Fruit fly (Drosophila melanogaster): Measurements from ENCODE around the gene xit.

xit gene

dm6 chrX:6804485-6805295, 16.1 kb upstream of the xit start (continued):
- TF ChIP-seq CG10274 (GFP tag; optimal IDR thresholded peaks at IDR 0.05) = peak; percentile 20
- TF ChIP-seq CG13287 (GFP tag; IDR thresholded peaks at IDR 0.05; ENCODE audit: partially characterized antibody) = no peak
- TF ChIP-seq Gsc (GFP tag; IDR thresholded peaks at IDR 0.05) = peak; percentile 67; the same call in 1 of the 2 replicates
- no peak for TF ChIP-seq CG12769 (tag; optimal IDR thresholded peaks at IDR 0.05)
- TF ChIP-seq trem (tag; optimal IDR thresholded peaks at IDR 0.05) = peak; percentile 59
- peak; percentile 88 for TF ChIP-seq lab (GFP tag; optimal IDR thresholded peaks at IDR 0.05)
- peak; percentile 82 for TF ChIP-seq CG8765 (GFP tag; IDR thresholded peaks at IDR 0.05)
- peak; percentile 68 for TF ChIP-seq ems (GFP tag; optimal IDR thresholded peaks at IDR 0.05)
- peak; percentile 77 for TF ChIP-seq CG4404 (GFP tag; IDR thresholded peaks at IDR 0.05)
- TF ChIP-seq CG14050 (GFP tag; IDR thresholded peaks at IDR 0.05) = peak; percentile 84
- TF ChIP-seq Opbp (GFP tag; IDR thresholded peaks at IDR 0.05; ENCODE audit: partially characterized antibody) = no peak
- TF ChIP-seq NK7.1 (GFP tag; optimal IDR thresholded peaks at IDR 0.05) = peak; percentile 40
- TF ChIP-seq CG10543 (GFP tag; optimal IDR thresholded peaks at IDR 0.05) = no peak
- no peak for TF ChIP-seq CG14965 (GFP tag; optimal IDR thresholded peaks at IDR 0.05; ENCODE audit: borderline replicate concordance)
- TF ChIP-seq CG9817 (tag; optimal IDR thresholded peaks at IDR 0.05) = peak; percentile 58
- peak; percentile 3 for TF ChIP-seq CG6654 (GFP tag; optimal IDR thresholded peaks at IDR 0.05)
- TF ChIP-seq Taf1 (GFP tag; IDR thresholded peaks at IDR 0.05) = peak; percentile 72
- peak; percentile 76 for TF ChIP-seq dimm (GFP tag; IDR thresholded peaks at IDR 0.05)
- TF ChIP-seq prd (optimal IDR thresholded peaks at IDR 0.05) = no peak
- TF ChIP-seq prd (GFP tag; IDR thresholded peaks at IDR 0.05) = peak; percentile 93
- TF ChIP-seq Sry-β (GFP tag; optimal IDR thresholded peaks at IDR 0.05) = no peak
- TF ChIP-seq CG3726 (GFP tag; IDR thresholded peaks at IDR 0.05) = peak; percentile 86
- TF ChIP-seq Rfx (GFP tag; IDR thresholded peaks at IDR 0.05) = peak; percentile 90
- TF ChIP-seq Hsf (GFP tag; optimal IDR thresholded peaks at IDR 0.05) = peak; percentile 83
- peak; percentile 42 for TF ChIP-seq tx (GFP tag; optimal IDR thresholded peaks at IDR 0.05)
- TF ChIP-seq fd96Cb (tag; optimal IDR thresholded peaks at IDR 0.05) = peak; percentile 74
- peak in 1 of 2 experiments; percentile 53 for TF ChIP-seq Hr51 (GFP tag; optimal IDR thresholded peaks at IDR 0.05)
- TF ChIP-seq phol (tag; optimal IDR thresholded peaks at IDR 0.05) = peak; percentile 65
- TF ChIP-seq Ada2b (GFP tag; IDR thresholded peaks at IDR 0.05) = peak; percentile 89
- TF ChIP-seq stwl (tag; optimal IDR thresholded peaks at IDR 0.05) = no peak
- TF ChIP-seq CrebB (tag; optimal IDR thresholded peaks at IDR 0.05) = peak; percentile 21
- no peak for TF ChIP-seq GATAe (GFP tag; conservative IDR thresholded peaks at IDR 0.05)
- TF ChIP-seq lbe (GFP tag; optimal IDR thresholded peaks at IDR 0.05) = peak; percentile 95
- peak; percentile 79 for TF ChIP-seq ind (GFP tag; optimal IDR thresholded peaks at IDR 0.05)
- TF ChIP-seq ttk (GFP tag; IDR thresholded peaks at IDR 0.05) = peak; percentile 84
- no peak; the same call in 1 of the 2 replicates for TF ChIP-seq CG31441 (GFP tag; IDR thresholded peaks at IDR 0.05)
- no peak for TF ChIP-seq maf-S (GFP tag; optimal IDR thresholded peaks at IDR 0.05)
- TF ChIP-seq CG8478 (optimal IDR thresholded peaks at IDR 0.05) = peak; percentile 7
- TF ChIP-seq CG12155 (GFP tag; optimal IDR thresholded peaks at IDR 0.05) = peak; percentile 72
- TF ChIP-seq Pdp1 (GFP tag; optimal IDR thresholded peaks at IDR 0.05) = peak in 1 of 2 experiments; percentile 62
- no peak for TF ChIP-seq insv (GFP tag; optimal IDR thresholded peaks at IDR 0.05)
- peak; percentile 11 for TF ChIP-seq MESR4 (GFP tag; optimal IDR thresholded peaks at IDR 0.05)
- peak; percentile 5 for TF ChIP-seq CG4328 (GFP tag; optimal IDR thresholded peaks at IDR 0.05)
- TF ChIP-seq esg (GFP tag; conservative IDR thresholded peaks at IDR 0.05) = peak; percentile 85
- no peak for TF ChIP-seq p53 (GFP tag; optimal IDR thresholded peaks at IDR 0.05)
- TF ChIP-seq HmgZ (tag; optimal IDR thresholded peaks at IDR 0.05) = peak; percentile 51
- peak; percentile 82 for TF ChIP-seq CG2120 (GFP tag; optimal IDR thresholded peaks at IDR 0.05)
- peak; percentile 31 for TF ChIP-seq ab (GFP tag; optimal IDR thresholded peaks at IDR 0.05)
- TF ChIP-seq Abd-B (GFP tag; optimal IDR thresholded peaks at IDR 0.05) = peak; percentile 60
